Worm (Caenorhabditis elegans): ENCODE data around the gene Y46E12A.2.

Y46E12A.2 gene

DNA sequence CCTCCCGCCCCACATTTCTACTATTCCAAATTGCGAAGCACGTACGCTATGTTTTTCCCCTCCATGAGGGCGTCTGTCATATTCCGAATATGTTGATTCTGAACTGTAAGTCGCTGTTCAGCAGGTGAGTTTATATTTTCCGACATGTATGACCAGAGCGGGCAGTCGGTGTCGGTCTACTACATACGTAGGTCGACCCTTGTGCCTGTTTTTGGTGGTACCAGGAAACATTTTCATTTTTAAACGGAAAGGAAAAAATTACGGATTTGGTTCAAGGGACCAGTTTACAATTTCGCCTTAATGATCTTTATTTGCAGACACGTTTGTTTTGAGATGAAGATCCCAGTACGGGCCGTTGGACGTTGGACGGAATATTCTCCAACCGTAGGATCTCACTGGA lies at the start of gene Y46E12A.2:
Gene Y46E12A.2, plus strand, starts transcription at position 301 of the 400 bp plus-strand sequence.
- TF ChIP-seq ceh-79 (tag; optimal IDR thresholded peaks at IDR 0.05) (no peak), nfya-2 (GFP tag; IDR thresholded peaks at IDR 0.05) (no peak), lag-1 (GFP tag; IDR thresholded peaks at IDR 0.05) (no peak), madf-8 (GFP tag; conservative IDR thresholded peaks at IDR 0.05) (no peak), lsl-1 (GFP tag; optimal IDR thresholded peaks at IDR 0.05) (no peak), snpc-4 (GFP tag; optimal IDR thresholded peaks at IDR 0.05) (no peak), snpc-4 (tag; optimal IDR thresholded peaks at IDR 0.05) (no peak), K11D2.4 (GFP tag; IDR thresholded peaks at IDR 0.05) (no peak)

DNA sequence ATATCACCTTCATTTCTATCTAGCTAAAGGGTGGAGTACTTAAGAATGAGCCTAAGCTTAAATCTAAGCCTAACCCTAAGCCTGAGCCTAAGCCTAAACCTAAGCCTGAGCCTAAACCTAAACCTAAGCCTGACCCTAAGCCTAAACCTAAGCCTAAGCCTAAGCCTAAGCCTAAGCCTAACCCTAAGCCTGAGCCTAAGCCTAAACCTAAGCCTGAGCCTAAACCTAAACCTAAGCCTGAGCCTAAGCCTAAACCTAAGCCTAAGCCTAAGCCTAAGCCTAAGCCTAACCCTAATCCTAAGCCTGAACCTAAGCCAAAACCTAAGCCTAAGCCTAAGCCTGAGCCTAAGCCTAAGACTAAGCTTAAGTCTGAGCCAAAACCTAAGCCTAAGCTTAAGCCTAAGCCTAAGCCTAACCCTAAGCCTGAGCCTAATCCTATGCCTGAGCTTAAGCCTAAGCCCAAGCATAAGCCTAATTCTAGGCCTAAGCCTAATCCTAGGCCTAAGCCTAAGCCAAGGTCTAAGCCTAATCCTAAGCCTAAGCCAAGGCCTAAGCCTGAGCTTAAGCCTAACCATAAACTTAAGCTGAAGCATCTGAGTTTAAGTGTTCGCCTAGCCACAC lies 44.6 kb upstream of the Y46E12A.2 start:
- no peak for TF ChIP-seq T26A5.8 (tag; optimal IDR thresholded peaks at IDR 0.05)
- TF ChIP-seq dox-1 (GFP tag; IDR thresholded peaks at IDR 0.05): 0 out of 2 replicates have a peak, but pooled peaks have one; percentile 29
- no peak for TF ChIP-seq egl-44 (GFP tag; IDR thresholded peaks at IDR 0.05)
- no peak for TF ChIP-seq rpc-1 (optimal IDR thresholded peaks at IDR 0.05)
- no peak for TF ChIP-seq rpc-1 (tag; optimal IDR thresholded peaks at IDR 0.05)
- 0 out of 2 replicates have a peak, but pooled peaks have one; percentile 15 for TF ChIP-seq egrh-3 (GFP tag; IDR thresholded peaks at IDR 0.05)
- TF ChIP-seq F10E7.11 (tag; optimal IDR thresholded peaks at IDR 0.05): no peak
- TF ChIP-seq die-1 (tag; optimal IDR thresholded peaks at IDR 0.05): no peak
- no peak for TF ChIP-seq B0035.1 (tag; optimal IDR thresholded peaks at IDR 0.05)
- TF ChIP-seq ceh-91 (GFP tag; IDR thresholded peaks at IDR 0.05): no peak
- TF ChIP-seq Y79H2A.3 (GFP tag; conservative IDR thresholded peaks at IDR 0.05): no peak

DNA sequence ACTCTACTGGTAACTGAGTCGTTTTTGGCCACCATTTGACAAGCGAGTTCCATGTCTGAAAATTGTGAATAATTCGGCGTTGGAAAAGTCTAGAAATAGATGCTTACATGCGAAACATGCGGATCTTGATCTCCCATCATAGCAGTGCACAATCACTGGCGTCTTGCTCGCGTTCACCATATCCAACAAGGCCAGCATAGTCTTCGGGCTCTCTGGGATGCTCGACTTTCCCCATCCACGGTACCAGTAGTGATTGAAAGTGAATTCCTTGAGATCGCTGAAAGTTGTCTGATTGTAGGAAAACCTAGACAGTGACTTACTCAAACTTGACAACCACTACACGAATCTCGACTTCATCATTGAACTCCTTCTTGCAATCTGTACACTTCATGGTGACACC lies 41.0 kb upstream of the Y46E12A.2 start:
- TF ChIP-seq ekl-4 (GFP tag; IDR thresholded peaks at IDR 0.05) (no peak), madf-10 (tag; optimal IDR thresholded peaks at IDR 0.05) (no peak), dpl-1 (GFP tag; optimal IDR thresholded peaks at IDR 0.05) (no peak), hrde-1 (tag; optimal IDR thresholded peaks at IDR 0.05; ENCODE audit: borderline replicate concordance) (no peak), sea-2 (GFP tag; IDR thresholded peaks at IDR 0.05) (no peak), snpc-3.4 (tag; optimal IDR thresholded peaks at IDR 0.05) (no peak), F10E7.11 (tag; optimal IDR thresholded peaks at IDR 0.05) (no peak), bed-2 (GFP tag; IDR thresholded peaks at IDR 0.05) (no peak), let-607 (tag; optimal IDR thresholded peaks at IDR 0.05) (no peak), ztf-18 (tag; optimal IDR thresholded peaks at IDR 0.05) (no peak), B0261.1 (tag; optimal IDR thresholded peaks at IDR 0.05) (no peak), hmg-20 (GFP tag; IDR thresholded peaks at IDR 0.05) (no peak), repo-1 (tag; optimal IDR thresholded peaks at IDR 0.05) (no peak), nhr-90 (tag; optimal IDR thresholded peaks at IDR 0.05) (no peak), die-1 (tag; optimal IDR thresholded peaks at IDR 0.05) (no peak), Y53F4B.3 (GFP tag; IDR thresholded peaks at IDR 0.05) (no peak), D2030.7 (GFP tag; IDR thresholded peaks at IDR 0.05) (no peak), athp-1 (tag; optimal IDR thresholded peaks at IDR 0.05) (no peak)

DNA sequence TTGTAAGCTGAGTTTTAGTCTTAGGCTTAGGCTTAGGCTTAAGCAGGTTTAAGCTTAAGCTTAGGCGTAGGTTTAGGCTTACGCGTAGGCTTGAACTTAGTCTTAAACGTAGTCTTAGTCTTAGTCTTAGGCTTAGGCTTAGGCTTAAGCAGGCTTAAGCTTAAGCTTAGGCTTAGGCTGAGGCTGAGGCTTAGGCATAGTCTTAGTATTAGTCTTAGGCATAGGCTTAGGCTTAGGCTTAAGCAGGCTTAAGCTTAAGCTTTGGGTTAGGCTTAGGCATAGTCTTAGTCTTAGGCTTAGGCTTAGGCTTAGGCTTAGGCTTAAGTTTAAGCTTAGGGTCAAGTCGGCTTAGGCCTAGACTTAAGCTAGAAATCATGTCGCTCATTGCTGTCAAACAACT lies 39.9 kb upstream of the Y46E12A.2 start:
- TF ChIP-seq nhr-80 (tag; optimal IDR thresholded peaks at IDR 0.05) (no peak), rcor-1 (GFP tag; IDR thresholded peaks at IDR 0.05) (no peak), akir-1 (GFP tag; optimal IDR thresholded peaks at IDR 0.05) (no peak), tbx-9 (tag; optimal IDR thresholded peaks at IDR 0.05; ENCODE audit: borderline replicate concordance) (no peak), zim-3 (tag; optimal IDR thresholded peaks at IDR 0.05) (no peak), lin-26 (GFP tag; IDR thresholded peaks at IDR 0.05) (no peak), T26A5.8 (tag; optimal IDR thresholded peaks at IDR 0.05) (no peak), unc-130 (GFP tag; optimal IDR thresholded peaks at IDR 0.05) (no peak), ekl-4 (GFP tag; IDR thresholded peaks at IDR 0.05) (no peak), unc-62 (GFP tag; optimal IDR thresholded peaks at IDR 0.05) (no peak), mxl-1 (tag; optimal IDR thresholded peaks at IDR 0.05) (no peak), ceh-40 (GFP tag; IDR thresholded peaks at IDR 0.05) (no peak), nhr-90 (tag; optimal IDR thresholded peaks at IDR 0.05) (no peak), bed-1 (GFP tag; IDR thresholded peaks at IDR 0.05) (no peak), Y67H2A.10 (GFP tag; conservative IDR thresholded peaks at IDR 0.05) (no peak)

Measured in whole organism, young adult.